Worm (Caenorhabditis elegans) whole organism, L4/young adult: ENCODE data around the gene F59F5.3.

Experiments used
- W03F9.2 ChIP-seq: fragments of 150-350 bp; optimal IDR thresholded peaks from 2 replicates; lab custom pipeline; 2014; ENCODE audit warnings: missing biosample characterization, missing genetic modification characterization
- dao-5 ChIP-seq: sonication (generic microtip); optimal IDR thresholded peaks from 2 replicates; lab custom pipeline; 2016; ENCODE audit warnings: missing genotype, missing genetic modification characterization, moderate library complexity, missing compliant biosample characterization
- him-1 ChIP-seq: sonication (generic microtip); optimal IDR thresholded peaks from 2 replicates; lab custom pipeline; 2016; ENCODE audit warnings: missing genotype, missing genetic modification reagents, missing genetic modification characterization, missing compliant biosample characterization

Gene F59F5.3

ce11 chrX:10553048-10553447 is 10.8 kb upstream of the F59F5.3 start:
- TF ChIP-seq W03F9.2 (tag; lab: Kevin White, UChicago) = no peak
- TF ChIP-seq him-1 = no peak
- no peak for TF ChIP-seq dao-5

- TF ChIP-seq W03F9.2 (tag; lab: Kevin White, UChicago) (no peak), him-1 (no peak), dao-5 (no peak)
Measured at ce11 chrX:10545716-10546115, 3.5 kb upstream of the F59F5.3 start, which contains the start of gene F59F5.5. F59F5.5 (plus strand) TSS chrX:10546016.

ce11 chrX:10541789-10542188 is 424 bp downstream of the F59F5.3 start:
- TF ChIP-seq dao-5 (no peak), him-1 (no peak), W03F9.2 (tag; lab: Kevin White, UChicago) (no peak)

ce11 chrX:10534625-10535244 is 7.5 kb downstream of the F59F5.3 start:
- TF ChIP-seq dao-5 = no peak
- TF ChIP-seq him-1 = no peak
- no peak for TF ChIP-seq W03F9.2 (tag; lab: Kevin White, UChicago)

ce11 chrX:10533447-10533846 is 8.8 kb downstream of the F59F5.3 start, which contains the start of gene glo-3:
glo-3 (plus strand) TSS chrX:10533699.
- no peak for TF ChIP-seq W03F9.2 (tag; lab: Kevin White, UChicago)
- no peak for TF ChIP-seq him-1
- no peak for TF ChIP-seq dao-5

ce11 chrX:10532180-10532833 is 9.9 kb downstream of the F59F5.3 start:
- no peak for TF ChIP-seq W03F9.2 (tag; lab: Kevin White, UChicago)
- TF ChIP-seq dao-5 = no peak
- TF ChIP-seq him-1 = no peak

ce11 chrX:10528993-10529392 is 13.2 kb downstream of the F59F5.3 start, which contains the start of the genes F14F3.5 and slcf-1:
F14F3.5 (minus strand) TSS chrX:10529226.
slcf-1 (plus strand) TSS chrX:10529294.
- no peak for TF ChIP-seq W03F9.2 (tag; lab: Kevin White, UChicago)
- TF ChIP-seq him-1 = no peak
- TF ChIP-seq dao-5 = no peak

ce11 chrX:10527414-10527813 is 14.8 kb downstream of the F59F5.3 start:
- no peak for TF ChIP-seq dao-5
- no peak for TF ChIP-seq him-1
- TF ChIP-seq W03F9.2 (tag; lab: Kevin White, UChicago) = no peak

- no peak for TF ChIP-seq him-1
- TF ChIP-seq dao-5 = no peak
- no peak for TF ChIP-seq W03F9.2 (tag; lab: Kevin White, UChicago)
Measured at ce11 chrX:10524483-10524948, 17.7 kb downstream of the F59F5.3 start, which contains the start of the genes mboa-7 and git-1. mboa-7 (minus strand) TSS chrX:10524565. git-1 (plus strand) TSS chrX:10524898.

- TF ChIP-seq W03F9.2 (tag; lab: Kevin White, UChicago) (no peak), dao-5 (no peak), him-1 (no peak)
Measured at ce11 chrX:10521313-10521712, 20.9 kb downstream of the F59F5.3 start, which contains the start of gene F14F3.4. F14F3.4 (minus strand) TSS chrX:10521413.

ce11 chrX:10520185-10520584 is 22.0 kb downstream of the F59F5.3 start:
- TF ChIP-seq dao-5 (no peak), W03F9.2 (tag; lab: Kevin White, UChicago) (no peak), him-1 (no peak)

ce11 chrX:10516549-10516948 is 25.7 kb downstream of the F59F5.3 start:
- no peak for TF ChIP-seq dao-5
- no peak for TF ChIP-seq him-1
- no peak for TF ChIP-seq W03F9.2 (tag; lab: Kevin White, UChicago)

- no peak for TF ChIP-seq dao-5
- TF ChIP-seq W03F9.2 (tag; lab: Kevin White, UChicago) = no peak
- no peak for TF ChIP-seq him-1
Measured at ce11 chrX:10514834-10515233, 27.4 kb downstream of the F59F5.3 start.

- TF ChIP-seq dao-5 (no peak), him-1 (no peak), W03F9.2 (tag; lab: Kevin White, UChicago) (no peak)
Measured at ce11 chrX:10514056-10514455, 28.2 kb downstream of the F59F5.3 start.

- TF ChIP-seq dao-5 (no peak), W03F9.2 (tag; lab: Kevin White, UChicago) (no peak), him-1 (no peak)
Measured at ce11 chrX:10507971-10508370, 34.2 kb downstream of the F59F5.3 start.
